Worm (Caenorhabditis elegans) whole organism, L1 larva: Measurements from ENCODE around the gene C08F11.13.
"Not testable (repeated sequence)": the region's sequence is repeated elsewhere in the genome, so short reads cannot be mapped to it uniquely, and the experiment has no call there.

Experiments used
- aly-2 ChIP-seq: fragments of 150-350 bp; optimal IDR thresholded peaks from 2 replicates; lab custom pipeline; 2014; ENCODE audit warnings: missing biosample characterization, missing genetic modification characterization
- blmp-1 ChIP-seq: fragments of 150-350 bp; optimal IDR thresholded peaks from 2 replicates; lab custom pipeline; 2014; ENCODE audit warnings: missing biosample characterization, missing genetic modification characterization
- hlh-17 ChIP-seq: fragments of 200-800 bp; sonication (Bioruptor generic); optimal IDR thresholded peaks from 2 replicates; lab custom pipeline; 2018; ENCODE audit warnings: missing genetic modification characterization, mild to moderate bottlenecking, missing compliant biosample characterization, moderate library complexity, borderline replicate concordance
- lin-14 ChIP-seq: fragments of 200-800 bp; sonication (Bioruptor generic); optimal IDR thresholded peaks from 2 replicates; lab custom pipeline; 2018; ENCODE audit warnings: mild to moderate bottlenecking, missing genetic modification characterization, moderate library complexity, missing compliant biosample characterization
- lsy-2 ChIP-seq, 2 experiments: fragments of 150-350 bp; optimal IDR thresholded peaks; 2 replicates each; lab custom pipeline; 2014; ENCODE audit warnings: missing biosample characterization in 2 of 2, missing genetic modification characterization in 2 of 2
- mdl-1 ChIP-seq, 2 experiments: fragments of 150-350 bp; optimal IDR thresholded peaks; 2 replicates each; lab custom pipeline; 2014 to 2017; ENCODE audit warnings: missing biosample characterization in 2 of 2, missing genetic modification characterization in 2 of 2, inconsistent platforms in 1 of 2
- nhr-11 ChIP-seq: fragments of 150-350 bp; optimal IDR thresholded peaks from 2 replicates; lab custom pipeline; 2014; ENCODE audit warnings: missing biosample characterization, missing genetic modification characterization
- nhr-237 ChIP-seq: fragments of 150-350 bp; optimal IDR thresholded peaks from 2 replicates; lab custom pipeline; 2014; ENCODE audit warnings: missing biosample characterization, missing genetic modification characterization
- nhr-76 ChIP-seq: sonication (generic microtip); optimal IDR thresholded peaks from 2 replicates; lab custom pipeline; 2017; ENCODE audit warnings: missing biosample characterization, missing genetic modification characterization
- tbx-2 ChIP-seq: sonication (generic microtip); optimal IDR thresholded peaks from 2 replicates; lab custom pipeline; 2016; ENCODE audit warnings: missing genetic modification characterization, missing compliant biosample characterization
- vab-15 ChIP-seq: sonication (generic microtip); optimal IDR thresholded peaks from 2 replicates; lab custom pipeline; 2017; ENCODE audit warnings: missing genotype, mild to moderate bottlenecking, missing genetic modification characterization, missing compliant biosample characterization
- zag-1 ChIP-seq: fragments of 150-350 bp; optimal IDR thresholded peaks from 2 replicates; lab custom pipeline; 2014; ENCODE audit warnings: missing biosample characterization, missing genetic modification characterization

DNA sequence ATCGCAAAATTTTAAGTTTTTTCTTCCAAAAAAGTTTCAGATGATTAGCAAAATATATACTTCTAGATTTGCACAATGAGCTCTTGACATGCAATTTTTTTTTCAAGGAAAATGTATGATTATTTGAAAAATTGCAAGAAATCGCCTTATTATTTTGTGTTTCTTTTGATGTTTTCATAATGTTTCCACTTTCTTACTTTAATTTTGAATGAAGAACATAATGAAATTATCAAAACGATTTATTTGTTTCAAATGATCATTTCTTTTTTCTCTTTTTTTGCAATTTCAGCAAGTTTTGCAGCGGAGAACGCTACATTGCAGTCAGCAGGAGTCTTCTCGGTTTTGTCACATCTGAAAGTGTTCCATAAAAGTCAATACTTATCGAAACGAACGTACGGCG lies 42.3 kb upstream of the C08F11.13 start, which contains the start of gene Y45F10C.6:
- TF ChIP-seq nhr-76 (tag; lab: Kevin White, UChicago); aly-2; tbx-2 (tag; lab: Kevin White, UChicago); mdl-1 (tag; optimal IDR thresholded peaks at IDR 0.05; lab: Kevin White, UChicago); zag-1; blmp-1 (tag; lab: Kevin White, UChicago); lin-14 (GFP tag; lab: Kevin White, UChicago); hlh-17; lsy-2 (tag; optimal IDR thresholded peaks at IDR 0.05; lab: Kevin White, UChicago); vab-15 (tag; lab: Kevin White, UChicago); nhr-11 (tag; lab: Kevin White, UChicago); nhr-237 (tag; lab: Kevin White, UChicago): not testable (repeated sequence)
